Worm (Caenorhabditis elegans): ENCODE measurements around the gene R05G9.5.

R05G9.5 gene

ce11 chrII:6522622-6523254 lies 22.7 kb upstream of the R05G9.5 start:
- peak; percentile 51 for TF ChIP-seq cog-1 (tag; optimal IDR thresholded peaks at IDR 0.05)
- TF ChIP-seq ztf-23 (GFP tag; IDR thresholded peaks at IDR 0.05), result 0 out of 2 replicates have a peak, but pooled peaks have one; percentile 69
- TF ChIP-seq T22C8.4 (GFP tag; IDR thresholded peaks at IDR 0.05), result no peak
- TF ChIP-seq ref-1 (GFP tag; conservative IDR thresholded peaks at IDR 0.05), result no peak
- TF ChIP-seq med-1 (GFP tag; optimal IDR thresholded peaks at IDR 0.05; ENCODE audit: insufficient read depth), result no peak
- 0 out of 2 replicates have a peak, but pooled peaks have one; percentile 47 for TF ChIP-seq tab-1 (GFP tag; IDR thresholded peaks at IDR 0.05)
- peak; percentile 70 for TF ChIP-seq flt-1 (GFP tag; IDR thresholded peaks at IDR 0.05)

- no peak for TF ChIP-seq klf-2 (GFP tag; conservative IDR thresholded peaks at IDR 0.05)
- TF ChIP-seq flt-1 (GFP tag; IDR thresholded peaks at IDR 0.05), result no peak
- TF ChIP-seq T22C8.4 (GFP tag; IDR thresholded peaks at IDR 0.05), result no peak
- no peak for TF ChIP-seq ztf-23 (GFP tag; IDR thresholded peaks at IDR 0.05)
- TF ChIP-seq ref-1 (GFP tag; conservative IDR thresholded peaks at IDR 0.05), result no peak
- TF ChIP-seq cog-1 (tag; optimal IDR thresholded peaks at IDR 0.05), result no peak
- TF ChIP-seq tab-1 (GFP tag; IDR thresholded peaks at IDR 0.05), result no peak
- TF ChIP-seq ztf-29 (GFP tag; IDR thresholded peaks at IDR 0.05), result no peak
- TF ChIP-seq med-1 (GFP tag; optimal IDR thresholded peaks at IDR 0.05; ENCODE audit: insufficient read depth), result no peak
Measured at ce11 chrII:6521316-6521715, 21.3 kb upstream of the R05G9.5 start, which contains the start of gene toe-2. Gene toe-2, minus strand, starts transcription at chrII:6521385.

- no peak for TF ChIP-seq tab-1 (GFP tag; IDR thresholded peaks at IDR 0.05)
- TF ChIP-seq cog-1 (tag; optimal IDR thresholded peaks at IDR 0.05), result no peak
- no peak for TF ChIP-seq T22C8.4 (GFP tag; IDR thresholded peaks at IDR 0.05)
- TF ChIP-seq flt-1 (GFP tag; IDR thresholded peaks at IDR 0.05), result no peak
- TF ChIP-seq med-1 (GFP tag; optimal IDR thresholded peaks at IDR 0.05; ENCODE audit: insufficient read depth), result no peak
- TF ChIP-seq ref-1 (GFP tag; conservative IDR thresholded peaks at IDR 0.05), result no peak
- no peak for TF ChIP-seq ztf-29 (GFP tag; IDR thresholded peaks at IDR 0.05)
- no peak for TF ChIP-seq klf-2 (GFP tag; conservative IDR thresholded peaks at IDR 0.05)
- no peak for TF ChIP-seq ztf-23 (GFP tag; IDR thresholded peaks at IDR 0.05)
Measured at ce11 chrII:6520103-6520502, 20.0 kb upstream of the R05G9.5 start.

- TF ChIP-seq T22C8.4 (GFP tag; IDR thresholded peaks at IDR 0.05), result no peak
- no peak for TF ChIP-seq ref-1 (GFP tag; conservative IDR thresholded peaks at IDR 0.05)
- no peak for TF ChIP-seq cog-1 (tag; optimal IDR thresholded peaks at IDR 0.05)
- no peak for TF ChIP-seq ztf-23 (GFP tag; IDR thresholded peaks at IDR 0.05)
- TF ChIP-seq med-1 (GFP tag; optimal IDR thresholded peaks at IDR 0.05; ENCODE audit: insufficient read depth), result no peak
- no peak for TF ChIP-seq tab-1 (GFP tag; IDR thresholded peaks at IDR 0.05)
- TF ChIP-seq flt-1 (GFP tag; IDR thresholded peaks at IDR 0.05), result no peak
- no peak for TF ChIP-seq klf-2 (GFP tag; conservative IDR thresholded peaks at IDR 0.05)
Measured at ce11 chrII:6519703-6520102, 19.6 kb upstream of the R05G9.5 start.

- no peak for TF ChIP-seq T22C8.4 (GFP tag; IDR thresholded peaks at IDR 0.05)
- TF ChIP-seq cog-1 (tag; optimal IDR thresholded peaks at IDR 0.05), result no peak
- no peak for TF ChIP-seq ref-1 (GFP tag; conservative IDR thresholded peaks at IDR 0.05)
- no peak for TF ChIP-seq flt-1 (GFP tag; IDR thresholded peaks at IDR 0.05)
- TF ChIP-seq ztf-23 (GFP tag; IDR thresholded peaks at IDR 0.05), result no peak
- no peak for TF ChIP-seq med-1 (GFP tag; optimal IDR thresholded peaks at IDR 0.05; ENCODE audit: insufficient read depth)
- no peak for TF ChIP-seq klf-2 (GFP tag; conservative IDR thresholded peaks at IDR 0.05)
- TF ChIP-seq ztf-29 (GFP tag; IDR thresholded peaks at IDR 0.05), result no peak
- no peak for TF ChIP-seq tab-1 (GFP tag; IDR thresholded peaks at IDR 0.05)
Measured at ce11 chrII:6516276-6516675, 16.2 kb upstream of the R05G9.5 start, which contains the start of gene C56E6.7. Gene C56E6.7, plus strand, starts transcription at chrII:6516576.

ce11 chrII:6513911-6514310 lies 13.8 kb upstream of the R05G9.5 start, which contains the start of gene R05G9R.1:
Gene R05G9R.1, minus strand, starts transcription at chrII:6514011.
- TF ChIP-seq tab-1 (GFP tag; IDR thresholded peaks at IDR 0.05) (no peak), med-1 (GFP tag; optimal IDR thresholded peaks at IDR 0.05; ENCODE audit: insufficient read depth) (no peak), flt-1 (GFP tag; IDR thresholded peaks at IDR 0.05) (no peak), ztf-23 (GFP tag; IDR thresholded peaks at IDR 0.05) (no peak)

- TF ChIP-seq klf-2 (GFP tag; conservative IDR thresholded peaks at IDR 0.05) (no peak), ztf-23 (GFP tag; IDR thresholded peaks at IDR 0.05) (no peak), cog-1 (tag; optimal IDR thresholded peaks at IDR 0.05) (no peak), med-1 (GFP tag; optimal IDR thresholded peaks at IDR 0.05; ENCODE audit: insufficient read depth) (no peak), T22C8.4 (GFP tag; IDR thresholded peaks at IDR 0.05) (no peak), flt-1 (GFP tag; IDR thresholded peaks at IDR 0.05) (no peak), tab-1 (GFP tag; IDR thresholded peaks at IDR 0.05) (no peak), ref-1 (GFP tag; conservative IDR thresholded peaks at IDR 0.05) (no peak), ztf-29 (GFP tag; IDR thresholded peaks at IDR 0.05) (no peak)
Measured at ce11 chrII:6513357-6513756, 13.3 kb upstream of the R05G9.5 start.

ce11 chrII:6502826-6503225 lies 2.8 kb upstream of the R05G9.5 start, which contains the start of gene R05G9.1:
Gene R05G9.1, plus strand, starts transcription at chrII:6503168.
- no peak for TF ChIP-seq tab-1 (GFP tag; IDR thresholded peaks at IDR 0.05)
- no peak for TF ChIP-seq klf-2 (GFP tag; conservative IDR thresholded peaks at IDR 0.05)
- no peak for TF ChIP-seq flt-1 (GFP tag; IDR thresholded peaks at IDR 0.05)
- no peak for TF ChIP-seq cog-1 (tag; optimal IDR thresholded peaks at IDR 0.05)
- no peak for TF ChIP-seq T22C8.4 (GFP tag; IDR thresholded peaks at IDR 0.05)
- no peak for TF ChIP-seq med-1 (GFP tag; optimal IDR thresholded peaks at IDR 0.05; ENCODE audit: insufficient read depth)
- TF ChIP-seq ztf-23 (GFP tag; IDR thresholded peaks at IDR 0.05), result no peak
- no peak for TF ChIP-seq ref-1 (GFP tag; conservative IDR thresholded peaks at IDR 0.05)

ce11 chrII:6501420-6501819 lies 1.4 kb upstream of the R05G9.5 start, which contains the start of gene R05G9.3:
Gene R05G9.3, minus strand, starts transcription at chrII:6501520.
- TF ChIP-seq tab-1 (GFP tag; IDR thresholded peaks at IDR 0.05) (no peak), T22C8.4 (GFP tag; IDR thresholded peaks at IDR 0.05) (no peak), ref-1 (GFP tag; conservative IDR thresholded peaks at IDR 0.05) (no peak), ztf-29 (GFP tag; IDR thresholded peaks at IDR 0.05) (no peak), cog-1 (tag; optimal IDR thresholded peaks at IDR 0.05) (no peak), ztf-23 (GFP tag; IDR thresholded peaks at IDR 0.05) (no peak), flt-1 (GFP tag; IDR thresholded peaks at IDR 0.05) (no peak), med-1 (GFP tag; optimal IDR thresholded peaks at IDR 0.05; ENCODE audit: insufficient read depth) (no peak), klf-2 (GFP tag; conservative IDR thresholded peaks at IDR 0.05) (no peak)
